Fruit fly (Drosophila melanogaster): ENCODE measurements around the gene AIF.
A peak's percentile ranks its signal among the peaks of the same experiment; 100 is the strongest.

AIF gene

DNA sequence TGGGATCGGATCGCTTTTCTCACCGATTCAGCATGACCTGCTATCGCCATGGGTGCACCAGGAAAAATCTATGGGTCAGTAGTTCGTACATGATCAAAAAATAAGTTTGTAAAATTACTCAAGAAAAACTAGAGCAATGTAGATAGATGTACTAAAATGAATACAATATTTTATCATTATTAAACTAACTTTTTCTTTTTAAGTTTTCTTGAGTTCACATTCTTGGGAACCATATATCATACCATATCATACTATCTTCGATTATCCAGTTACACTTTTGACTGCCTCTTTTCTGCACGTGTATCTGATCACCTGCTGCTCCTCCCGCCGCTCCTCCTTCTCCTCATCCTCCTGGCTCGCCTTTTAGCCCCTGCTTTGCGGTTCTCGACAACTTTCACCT lies 33.8 kb downstream of the AIF start (continued):
- TF ChIP-seq pdm3 (GFP tag; optimal IDR thresholded peaks at IDR 0.05) (peak; percentile 48), Sox14 (GFP tag; optimal IDR thresholded peaks at IDR 0.05) (peak; percentile 42), acj6 (GFP tag; optimal IDR thresholded peaks at IDR 0.05) (peak; percentile 29), CG11294 (GFP tag; IDR thresholded peaks at IDR 0.05) (0 out of 2 replicates have a peak, but pooled peaks have one; percentile 27), dac (GFP tag; optimal IDR thresholded peaks at IDR 0.05) (peak; percentile 47), Hr39 (GFP tag; optimal IDR thresholded peaks at IDR 0.05) (peak; percentile 19), esn (GFP tag; optimal IDR thresholded peaks at IDR 0.05) (peak; percentile 53), Blimp-1 (GFP tag; optimal IDR thresholded peaks at IDR 0.05) (no peak), CG8632 (GFP tag; optimal IDR thresholded peaks at IDR 0.05) (peak; percentile 42), Lpt (GFP tag; optimal IDR thresholded peaks at IDR 0.05) (no peak), CG6792 (GFP tag; optimal IDR thresholded peaks at IDR 0.05) (peak; percentile 54), CG6276 (GFP tag; optimal IDR thresholded peaks at IDR 0.05) (peak; percentile 66), achi (GFP tag; optimal IDR thresholded peaks at IDR 0.05) (peak; percentile 57)

DNA sequence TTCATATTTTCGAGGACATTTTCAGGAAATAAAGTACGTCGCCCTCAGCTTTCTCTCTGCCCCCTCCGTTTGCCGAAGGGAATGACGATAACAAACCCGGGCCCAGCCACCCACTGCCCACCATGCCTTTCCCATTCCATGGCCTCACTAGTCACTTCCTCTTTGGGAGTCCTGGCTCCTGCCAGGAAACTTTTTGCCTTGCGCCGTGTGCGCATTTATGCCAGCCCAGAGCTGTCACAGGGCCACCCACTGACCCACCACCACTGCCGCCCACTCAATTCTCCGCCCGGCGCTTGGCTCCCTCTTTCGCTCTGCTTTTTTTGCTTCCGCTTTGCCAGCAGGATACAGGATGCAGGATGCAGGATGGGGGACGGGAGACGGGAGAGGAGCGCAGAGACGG lies 35.9 kb downstream of the AIF start:
- no peak for TF ChIP-seq Hr38 (GFP tag; optimal IDR thresholded peaks at IDR 0.05)
- TF ChIP-seq CG6792 (GFP tag; optimal IDR thresholded peaks at IDR 0.05) = no peak
- TF ChIP-seq CG16779 (tag; optimal IDR thresholded peaks at IDR 0.05) = no peak
- no peak for TF ChIP-seq salr (GFP tag; optimal IDR thresholded peaks at IDR 0.05)
- no peak for TF ChIP-seq CG9139 (GFP tag; optimal IDR thresholded peaks at IDR 0.05)
- no peak for TF ChIP-seq CG6808 (GFP tag; optimal IDR thresholded peaks at IDR 0.05)
- no peak for TF ChIP-seq esn (GFP tag; optimal IDR thresholded peaks at IDR 0.05)
- no peak for TF ChIP-seq Hr4 (GFP tag; optimal IDR thresholded peaks at IDR 0.05)
- no peak for TF ChIP-seq Ets96B (tag; optimal IDR thresholded peaks at IDR 0.05)
- no peak for TF ChIP-seq pdm3 (GFP tag; optimal IDR thresholded peaks at IDR 0.05)
- no peak for TF ChIP-seq Lpt (GFP tag; optimal IDR thresholded peaks at IDR 0.05)
- TF ChIP-seq CG32006 (GFP tag; optimal IDR thresholded peaks at IDR 0.05) = no peak
- TF ChIP-seq cyc (GFP tag; optimal IDR thresholded peaks at IDR 0.05) = no peak

DNA sequence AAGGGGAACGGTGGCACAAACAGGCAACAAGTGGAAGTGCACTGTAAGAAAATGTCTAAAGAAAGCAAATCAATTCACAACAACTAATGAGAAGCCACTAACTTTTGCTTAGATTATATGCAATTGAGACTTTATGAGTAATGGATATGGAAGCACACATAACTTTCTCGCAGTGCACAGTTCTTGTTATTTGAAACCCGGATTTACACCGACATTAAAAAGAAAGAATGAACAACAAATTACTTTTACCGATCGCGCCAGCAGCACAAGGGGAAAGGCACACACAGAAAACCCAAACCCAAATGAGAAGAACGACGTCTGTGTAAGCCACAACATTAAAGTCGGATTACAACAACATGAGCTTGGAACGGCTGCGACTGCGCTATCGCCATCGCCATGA lies 37.5 kb downstream of the AIF start:
- TF ChIP-seq CG6276 (GFP tag; optimal IDR thresholded peaks at IDR 0.05) = peak; percentile 68
- no peak for TF ChIP-seq CG16779 (tag; optimal IDR thresholded peaks at IDR 0.05)
- TF ChIP-seq svp (GFP tag) = peak; percentile 92
- TF ChIP-seq CG4318 (GFP tag; optimal IDR thresholded peaks at IDR 0.05) = peak; percentile 42
- peak; percentile 68 for TF ChIP-seq CG6854 (GFP tag; optimal IDR thresholded peaks at IDR 0.05)
- peak; percentile 69 for TF ChIP-seq net (GFP tag; optimal IDR thresholded peaks at IDR 0.05)
- TF ChIP-seq CG11294 (GFP tag; IDR thresholded peaks at IDR 0.05) = 0 out of 2 replicates have a peak, but pooled peaks have one; percentile 19
- peak; percentile 35 for TF ChIP-seq dsx (GFP tag; optimal IDR thresholded peaks at IDR 0.05; ENCODE audit: poor library complexity, severe bottlenecking)
- peak; percentile 88 for TF ChIP-seq lz (GFP tag; optimal IDR thresholded peaks at IDR 0.05)
- no peak for TF ChIP-seq fd85E (GFP tag; optimal IDR thresholded peaks at IDR 0.05)
- peak; percentile 35 for TF ChIP-seq Eip93F (GFP tag; optimal IDR thresholded peaks at IDR 0.05)
- peak; percentile 88 for TF ChIP-seq topi (GFP tag; optimal IDR thresholded peaks at IDR 0.05)
- TF ChIP-seq CG34406 (GFP tag; optimal IDR thresholded peaks at IDR 0.05) = peak; percentile 56
- no peak for TF ChIP-seq fd59A (GFP tag; optimal IDR thresholded peaks at IDR 0.05)
- TF ChIP-seq fkh (GFP tag; optimal IDR thresholded peaks at IDR 0.05) = no peak
- TF ChIP-seq salr (GFP tag; optimal IDR thresholded peaks at IDR 0.05) = peak; percentile 12 to 35
- peak; percentile 84 for TF ChIP-seq Smox (GFP tag; optimal IDR thresholded peaks at IDR 0.05)
- peak; percentile 56 for TF ChIP-seq CG8632 (GFP tag; optimal IDR thresholded peaks at IDR 0.05)
- peak; percentile 66 for TF ChIP-seq CG11902 (GFP tag; optimal IDR thresholded peaks at IDR 0.05)
- no peak for TF ChIP-seq ss (GFP tag; optimal IDR thresholded peaks at IDR 0.05)
- TF ChIP-seq Hr39 (GFP tag; optimal IDR thresholded peaks at IDR 0.05) = peak; percentile 89
- TF ChIP-seq Sox14 (GFP tag; optimal IDR thresholded peaks at IDR 0.05) = peak; percentile 81
- peak; percentile 60 for TF ChIP-seq vri (GFP tag; optimal IDR thresholded peaks at IDR 0.05)
- peak; percentile 61; the same call in 1 of the 2 replicates for TF ChIP-seq CG15336 (GFP tag; IDR thresholded peaks at IDR 0.05)
- peak; percentile 70 for TF ChIP-seq pdm3 (GFP tag; optimal IDR thresholded peaks at IDR 0.05)
- TF ChIP-seq Ets21C (GFP tag; optimal IDR thresholded peaks at IDR 0.05) = peak; percentile 75
- peak; percentile 45 for TF ChIP-seq Ets96B (tag; optimal IDR thresholded peaks at IDR 0.05)
- peak; percentile 66 for TF ChIP-seq eg (GFP tag; IDR thresholded peaks at IDR 0.05)
- TF ChIP-seq Hr4 (GFP tag; optimal IDR thresholded peaks at IDR 0.05) = peak; percentile 53
- TF ChIP-seq cyc (GFP tag; optimal IDR thresholded peaks at IDR 0.05) = peak; percentile 91
- TF ChIP-seq Hr38 (GFP tag; optimal IDR thresholded peaks at IDR 0.05) = no peak
- peak; percentile 73 for TF ChIP-seq CG8119 (GFP tag; IDR thresholded peaks at IDR 0.05)
- TF ChIP-seq CG32006 (GFP tag; optimal IDR thresholded peaks at IDR 0.05) = peak; percentile 76
- TF ChIP-seq CG6808 (GFP tag; optimal IDR thresholded peaks at IDR 0.05) = no peak
- TF ChIP-seq CG3032 (tag; optimal IDR thresholded peaks at IDR 0.05) = peak; percentile 13
- peak; percentile 43 for TF ChIP-seq Lpt (GFP tag; optimal IDR thresholded peaks at IDR 0.05)
- TF ChIP-seq CG6792 (GFP tag; optimal IDR thresholded peaks at IDR 0.05) = peak; percentile 78
- peak; percentile 90 for TF ChIP-seq CG31627 (GFP tag; optimal IDR thresholded peaks at IDR 0.05)
